Worm (Caenorhabditis elegans) whole organism, young adult: Measurements from ENCODE around the gene scl-7.

ENCODE experiments used
- B0336.3 ChIP-seq: fragments of 200-800 bp; sonication (Bioruptor generic); IDR thresholded peaks from 2 replicates; pipeline ENCODE4 v1.3.6; 2022; ENCODE audit warnings: missing genetic modification characterization, missing compliant biosample characterization
- C06A6.2 ChIP-seq: fragments of 200-800 bp; sonication (Bioruptor generic); conservative IDR thresholded peaks from 2 replicates; pipeline ENCODE4 v1.3.6; 2022; ENCODE audit warnings: missing genetic modification characterization, missing compliant biosample characterization
- D2030.7 ChIP-seq: fragments of 200-800 bp; sonication (Bioruptor generic); IDR thresholded peaks from 2 replicates; pipeline ENCODE4 v1.3.6; 2022; ENCODE audit warnings: missing genetic modification reagents, missing genetic modification characterization, missing compliant biosample characterization
- F49E8.2 ChIP-seq: sonication (generic microtip); optimal IDR thresholded peaks from 3 replicates; lab custom pipeline; 2017; ENCODE audit warnings: missing genetic modification characterization, mild to moderate bottlenecking, missing compliant biosample characterization, antibody characterized with exemption, moderate library complexity; ENCODE audit not compliant: insufficient read depth
- F57C9.4 ChIP-seq: sonication (generic microtip); optimal IDR thresholded peaks from 2 replicates; lab custom pipeline; 2017; ENCODE audit warnings: mild to moderate bottlenecking, missing genetic modification characterization, missing compliant biosample characterization
- K12H6.12 ChIP-seq: fragments of 200-800 bp; sonication (Bioruptor generic); optimal IDR thresholded peaks from 2 replicates; lab custom pipeline; 2018; ENCODE audit warnings: mild to moderate bottlenecking, missing genetic modification characterization, missing compliant biosample characterization
- T26A5.8 ChIP-seq: sonication (generic microtip); optimal IDR thresholded peaks from 2 replicates; lab custom pipeline; 2016; ENCODE audit warnings: missing genetic modification characterization, missing compliant biosample characterization
- Y53F4B.3 ChIP-seq: fragments of 200-800 bp; sonication (Bioruptor generic); IDR thresholded peaks from 2 replicates; pipeline ENCODE4 v1.3.6; 2022; ENCODE audit warnings: missing genetic modification reagents, missing genetic modification characterization, missing compliant biosample characterization
- Y53G8AR.9 ChIP-seq: fragments of 200-800 bp; sonication (Bioruptor generic); conservative IDR thresholded peaks from 2 replicates; pipeline ENCODE4 v1.3.6; 2022; ENCODE audit warnings: missing genetic modification reagents, missing genetic modification characterization, missing compliant biosample characterization
- ZK185.1 ChIP-seq: sonication (generic microtip); optimal IDR thresholded peaks from 2 replicates; lab custom pipeline; 2016; ENCODE audit warnings: mild to moderate bottlenecking, missing genetic modification characterization, missing compliant biosample characterization; ENCODE audit not compliant: poor library complexity, severe bottlenecking
- ama-1 ChIP-seq, 3 experiments: fragments of 150-350 bp in 1 of 3; sonication (generic microtip) in 2 of 3; optimal IDR thresholded peaks; 2 replicates each; lab custom pipeline; 2014 to 2018; ENCODE audit warnings: missing biosample characterization in 2 of 3, missing genetic modification characterization in 2 of 3, missing genetic modification reagents in 2 of 3
- athp-1 ChIP-seq: sonication (generic microtip); optimal IDR thresholded peaks from 2 replicates; lab custom pipeline; 2017; ENCODE audit warnings: mild to moderate bottlenecking, missing genetic modification characterization, missing compliant biosample characterization
- bed-1 ChIP-seq: fragments of 200-800 bp; sonication (Bioruptor generic); IDR thresholded peaks from 2 replicates; pipeline ENCODE4 v1.3.6; 2022; ENCODE audit warnings: missing genetic modification reagents, missing genetic modification characterization, missing compliant biosample characterization
- bed-2 ChIP-seq: fragments of 200-800 bp; sonication (Bioruptor generic); IDR thresholded peaks from 2 replicates; pipeline ENCODE4 v1.3.6; 2022; ENCODE audit warnings: missing genetic modification reagents, missing genetic modification characterization, missing compliant biosample characterization
- ceh-27 ChIP-seq: fragments of 200-800 bp; sonication (Bioruptor generic); optimal IDR thresholded peaks from 2 replicates; lab custom pipeline; 2018; ENCODE audit warnings: mild to moderate bottlenecking, missing genetic modification characterization, moderate library complexity, missing compliant biosample characterization
- chd-7 ChIP-seq: sonication (generic microtip); optimal IDR thresholded peaks from 2 replicates; lab custom pipeline; 2016; ENCODE audit warnings: mild to moderate bottlenecking, missing genetic modification characterization, moderate library complexity, missing compliant biosample characterization
- die-1 ChIP-seq: sonication (generic microtip); optimal IDR thresholded peaks from 2 replicates; lab custom pipeline; 2016; ENCODE audit warnings: missing genotype, mild to moderate bottlenecking, missing genetic modification characterization, missing compliant biosample characterization
- ekl-4 ChIP-seq: fragments of 200-800 bp; sonication (Bioruptor generic); IDR thresholded peaks from 2 replicates; pipeline ENCODE4 v1.3.6; 2022; ENCODE audit warnings: missing genetic modification reagents, missing genetic modification characterization, missing compliant biosample characterization
- gei-17 ChIP-seq: fragments of 200-800 bp; sonication (Bioruptor generic); optimal IDR thresholded peaks from 2 replicates; lab custom pipeline; 2018; ENCODE audit warnings: mild to moderate bottlenecking, missing genetic modification characterization, missing compliant biosample characterization
- him-1 ChIP-seq: sonication (generic microtip); optimal IDR thresholded peaks from 2 replicates; lab custom pipeline; 2016; ENCODE audit warnings: missing genotype, missing genetic modification reagents, missing genetic modification characterization, missing compliant biosample characterization
- hmg-20 ChIP-seq: fragments of 200-800 bp; sonication (Bioruptor generic); IDR thresholded peaks from 2 replicates; pipeline ENCODE4 v1.3.6; 2022; ENCODE audit warnings: missing genetic modification reagents, missing genetic modification characterization, missing compliant biosample characterization
- lin-26 ChIP-seq: fragments of 200-800 bp; sonication (Bioruptor generic); IDR thresholded peaks from 2 replicates; pipeline ENCODE4 v1.3.6; 2022; ENCODE audit warnings: missing genetic modification reagents, missing genetic modification characterization, missing compliant biosample characterization
- lin-40 ChIP-seq: sonication (generic microtip); optimal IDR thresholded peaks from 2 replicates; lab custom pipeline; 2016; ENCODE audit warnings: missing genetic modification characterization, mild to moderate bottlenecking, missing compliant biosample characterization, missing genotype, missing genetic modification reagents
- mel-28 ChIP-seq: sonication (generic microtip); optimal IDR thresholded peaks from 2 replicates; lab custom pipeline; 2016; ENCODE audit warnings: borderline replicate concordance, mild to moderate bottlenecking, missing genetic modification characterization, missing compliant biosample characterization
- nfya-1 ChIP-seq: sonication (generic microtip); optimal IDR thresholded peaks from 2 replicates; lab custom pipeline; 2017; ENCODE audit warnings: antibody characterized with exemption, missing compliant biosample characterization, missing genetic modification characterization, borderline replicate concordance; ENCODE audit not compliant: insufficient read depth
- rcor-1 ChIP-seq: fragments of 200-800 bp; sonication (Bioruptor generic); IDR thresholded peaks from 2 replicates; pipeline ENCODE4 v1.3.6; 2022; ENCODE audit warnings: missing genetic modification reagents, missing genetic modification characterization, missing compliant biosample characterization
- sea-2 ChIP-seq: fragments of 200-800 bp; sonication (Bioruptor generic); IDR thresholded peaks from 2 replicates; pipeline ENCODE4 v1.3.6; 2022; ENCODE audit warnings: missing genetic modification characterization, missing compliant biosample characterization
- snpc-1.1 ChIP-seq: sonication (generic microtip); optimal IDR thresholded peaks from 2 replicates; lab custom pipeline; 2017; ENCODE audit warnings: missing genetic modification characterization, mild to moderate bottlenecking, missing compliant biosample characterization, antibody characterized with exemption, moderate library complexity, missing genotype, missing genetic modification reagents; ENCODE audit not compliant: insufficient read depth
- somi-1 ChIP-seq: fragments of 200-800 bp; sonication (Bioruptor generic); optimal IDR thresholded peaks from 2 replicates; lab custom pipeline; 2018; ENCODE audit warnings: mild to moderate bottlenecking, missing genetic modification characterization, missing compliant biosample characterization
- unc-62 ChIP-seq: fragments of 150-350 bp; optimal IDR thresholded peaks from 2 replicates; lab custom pipeline; 2014; ENCODE audit warnings: missing biosample characterization, missing genetic modification reagents, missing genetic modification characterization
- zfh-2 ChIP-seq: fragments of 200-800 bp; sonication (Bioruptor generic); conservative IDR thresholded peaks from 2 replicates; pipeline ENCODE4 v1.3.6; 2022; ENCODE audit warnings: missing genetic modification reagents, missing genetic modification characterization, missing compliant biosample characterization
- ztf-18 ChIP-seq: sonication (generic microtip); optimal IDR thresholded peaks from 2 replicates; lab custom pipeline; 2016; ENCODE audit warnings: missing genotype, mild to moderate bottlenecking, missing genetic modification characterization, missing compliant biosample characterization
- ztf-3 ChIP-seq: fragments of 200-800 bp; sonication (Bioruptor generic); optimal IDR thresholded peaks from 2 replicates; lab custom pipeline; 2018; ENCODE audit warnings: mild to moderate bottlenecking, missing genetic modification characterization, missing compliant biosample characterization

The scl-7 gene

ce11 chrIV:13109751-13110150, 39.5 kb downstream of the scl-7 start, which contains the start of gene best-1:
Gene best-1 (minus strand): TSS chrIV:13109779.
- TF ChIP-seq mel-28 (tag; lab: Kevin White, UChicago), result no peak
- no peak for TF ChIP-seq ama-1 (optimal IDR thresholded peaks at IDR 0.05; lab: Kevin White, UChicago)
- TF ChIP-seq ama-1 (GFP tag; optimal IDR thresholded peaks at IDR 0.05; lab: Kevin White, UChicago), result no peak
- TF ChIP-seq lin-40, result peak; percentile 24

ce11 chrIV:13110876-13111275, 40.6 kb downstream of the scl-7 start:
- TF ChIP-seq B0336.3 (GFP tag; lab: Robert Waterston, UW) (no peak), C06A6.2 (GFP tag; lab: Robert Waterston, UW) (no peak), F57C9.4 (tag; lab: Kevin White, UChicago) (no peak), ekl-4 (GFP tag; lab: Robert Waterston, UW) (no peak), nfya-1 (tag; lab: Kevin White, UChicago) (no peak), athp-1 (tag; lab: Kevin White, UChicago) (no peak), him-1 (tag; lab: Kevin White, UChicago) (no peak), hmg-20 (GFP tag; lab: Robert Waterston, UW) (no peak), Y53F4B.3 (no peak), chd-7 (no peak), somi-1 (GFP tag; lab: Kevin White, UChicago) (no peak), ZK185.1 (no peak), ztf-18 (tag; lab: Kevin White, UChicago) (no peak), D2030.7 (GFP tag; lab: Robert Waterston, UW) (no peak), F49E8.2 (tag; lab: Kevin White, UChicago) (no peak)

ce11 chrIV:13112982-13113381, 42.7 kb downstream of the scl-7 start, which contains the start of gene best-2:
Gene best-2 (minus strand): TSS chrIV:13113082.
- TF ChIP-seq die-1 (no peak), ceh-27 (GFP tag; lab: Kevin White, UChicago) (no peak)

ce11 chrIV:13116679-13117078, 46.4 kb downstream of the scl-7 start:
- TF ChIP-seq lin-26 (GFP tag; lab: Robert Waterston, UW) (no peak), unc-62 (GFP tag; lab: Kevin White, UChicago) (no peak), Y53G8AR.9 (GFP tag; lab: Robert Waterston, UW) (no peak), sea-2 (GFP tag; lab: Robert Waterston, UW) (no peak), zfh-2 (GFP tag; lab: Robert Waterston, UW) (no peak), mel-28 (tag; lab: Kevin White, UChicago) (no peak), T26A5.8 (no peak), snpc-1.1 (tag; lab: Kevin White, UChicago) (no peak), bed-1 (GFP tag; lab: Robert Waterston, UW) (no peak), K12H6.12 (tag; lab: Kevin White, UChicago) (no peak), bed-2 (GFP tag; lab: Robert Waterston, UW) (no peak), ztf-3 (GFP tag; lab: Kevin White, UChicago) (no peak), athp-1 (tag; lab: Kevin White, UChicago) (no peak), gei-17 (GFP tag; lab: Kevin White, UChicago) (no peak), rcor-1 (GFP tag; lab: Robert Waterston, UW) (no peak)
- TF ChIP-seq, all 124 proteins: peak for 0
